Worm (Caenorhabditis elegans): ENCODE measurements around the gene gbh-2.
A peak's percentile ranks its signal among the peaks of the same experiment; 100 is the strongest.

Gene gbh-2

ce11 chrII:8456681-8457389, 28.8 kb upstream of the gbh-2 start:
- TF ChIP-seq ham-2 (GFP tag; optimal IDR thresholded peaks at IDR 0.05) (no peak), lin-13 (tag; optimal IDR thresholded peaks at IDR 0.05) (peak; percentile 0), sptf-1 (tag; optimal IDR thresholded peaks at IDR 0.05) (no peak), hlh-1 (tag; optimal IDR thresholded peaks at IDR 0.05) (peak; percentile 1)

ce11 chrII:8457438-8457837, 28.2 kb upstream of the gbh-2 start, which contains the start of gene zyg-9:
zyg-9 (plus strand) TSS chrII:8457818.
- TF ChIP-seq nhr-28 (tag; optimal IDR thresholded peaks at IDR 0.05) (no peak), mab-5 (tag; optimal IDR thresholded peaks at IDR 0.05) (no peak), pha-4 (tag; optimal IDR thresholded peaks at IDR 0.05) (no peak), ces-1 (GFP tag; optimal IDR thresholded peaks at IDR 0.05) (no peak), nhr-2 (tag; optimal IDR thresholded peaks at IDR 0.05) (no peak), unc-62 (GFP tag; optimal IDR thresholded peaks at IDR 0.05) (no peak), M03D4.4 (tag; optimal IDR thresholded peaks at IDR 0.05) (no peak), blmp-1 (tag; optimal IDR thresholded peaks at IDR 0.05) (no peak), hlh-1 (tag; optimal IDR thresholded peaks at IDR 0.05) (no peak), lin-13 (tag; optimal IDR thresholded peaks at IDR 0.05) (no peak), mep-1 (tag; optimal IDR thresholded peaks at IDR 0.05) (no peak), flh-1 (GFP tag; optimal IDR thresholded peaks at IDR 0.05) (no peak)

ce11 chrII:8464448-8464898, 21.2 kb upstream of the gbh-2 start, which contains the start of gene fars-3:
fars-3 (plus strand) TSS chrII:8464848.
- no peak for TF ChIP-seq hlh-1 (tag; optimal IDR thresholded peaks at IDR 0.05)
- TF ChIP-seq nhr-28 (tag; optimal IDR thresholded peaks at IDR 0.05): no peak
- TF ChIP-seq pha-4 (tag; optimal IDR thresholded peaks at IDR 0.05): peak; percentile 47
- no peak for TF ChIP-seq mab-5 (tag; optimal IDR thresholded peaks at IDR 0.05)
- TF ChIP-seq cnd-1 (tag; optimal IDR thresholded peaks at IDR 0.05): no peak
- no peak for TF ChIP-seq lin-32 (GFP tag; optimal IDR thresholded peaks at IDR 0.05)
- peak; percentile 93 for TF ChIP-seq unc-120 (tag; optimal IDR thresholded peaks at IDR 0.05; ENCODE audit: poor library complexity, severe bottlenecking)
- no peak for TF ChIP-seq unc-39 (tag; optimal IDR thresholded peaks at IDR 0.05)
- TF ChIP-seq ceh-83 (GFP tag; optimal IDR thresholded peaks at IDR 0.05): no peak
- TF ChIP-seq ztf-11 (tag; optimal IDR thresholded peaks at IDR 0.05): no peak
- peak; percentile 24 for TF ChIP-seq lsy-2 (tag; optimal IDR thresholded peaks at IDR 0.05)
- no peak for TF ChIP-seq ceh-39 (tag; optimal IDR thresholded peaks at IDR 0.05)
- no peak for TF ChIP-seq mls-2 (tag; optimal IDR thresholded peaks at IDR 0.05)
- TF ChIP-seq ces-1 (GFP tag; optimal IDR thresholded peaks at IDR 0.05): peak; percentile 93
- TF ChIP-seq unc-62 (GFP tag; optimal IDR thresholded peaks at IDR 0.05): no peak
- no peak for TF ChIP-seq mep-1 (tag; optimal IDR thresholded peaks at IDR 0.05)
- TF ChIP-seq nhr-12 (tag; optimal IDR thresholded peaks at IDR 0.05): no peak
- TF ChIP-seq zip-8 (tag; optimal IDR thresholded peaks at IDR 0.05): no peak
- no peak for TF ChIP-seq drap-1 (GFP tag; optimal IDR thresholded peaks at IDR 0.05)
- no peak for TF ChIP-seq nhr-76 (tag; optimal IDR thresholded peaks at IDR 0.05)
- no peak for TF ChIP-seq nhr-237 (tag; optimal IDR thresholded peaks at IDR 0.05)

ce11 chrII:8466874-8467273, 18.8 kb upstream of the gbh-2 start, which contains the start of gene F22B5.10:
F22B5.10 (plus strand) TSS chrII:8467174.
- no peak for TF ChIP-seq zip-8 (tag; optimal IDR thresholded peaks at IDR 0.05)
- TF ChIP-seq ceh-83 (GFP tag; optimal IDR thresholded peaks at IDR 0.05): peak; percentile 32

DNA sequence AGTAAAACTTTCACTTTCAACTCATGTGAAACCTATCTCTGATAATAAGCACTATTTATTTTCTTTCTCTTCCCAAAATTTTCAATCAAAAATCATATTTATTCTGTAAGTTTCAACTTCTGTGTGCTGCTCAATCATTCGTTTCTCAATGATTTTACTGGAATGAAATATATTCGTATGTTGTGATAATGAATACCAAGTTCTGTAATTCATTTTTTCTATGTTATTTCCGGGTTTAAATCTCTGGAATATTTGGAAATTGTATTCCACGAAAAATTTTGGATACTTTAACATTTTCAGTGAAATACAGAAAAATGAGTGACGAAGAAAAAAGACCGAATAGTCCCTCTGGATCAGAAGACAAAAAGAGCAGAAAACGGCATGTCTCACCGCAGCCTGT, 17.9 kb upstream of the gbh-2 start, which contains the start of gene M05D6.2:
Gene M05D6.2 (plus strand): TSS at position 301 of the 400 bp plus-strand sequence.
- TF ChIP-seq bed-3 (GFP tag; optimal IDR thresholded peaks at IDR 0.05) (no peak), unc-62 (GFP tag; optimal IDR thresholded peaks at IDR 0.05) (no peak), nhr-237 (tag; optimal IDR thresholded peaks at IDR 0.05) (no peak), ham-2 (GFP tag; optimal IDR thresholded peaks at IDR 0.05) (no peak), hlh-1 (tag; optimal IDR thresholded peaks at IDR 0.05) (no peak), mab-5 (tag; optimal IDR thresholded peaks at IDR 0.05) (no peak), pha-4 (tag; optimal IDR thresholded peaks at IDR 0.05) (no peak), unc-39 (tag; optimal IDR thresholded peaks at IDR 0.05) (no peak), drap-1 (GFP tag; optimal IDR thresholded peaks at IDR 0.05) (no peak), lin-32 (GFP tag; optimal IDR thresholded peaks at IDR 0.05) (no peak), lsy-2 (tag; optimal IDR thresholded peaks at IDR 0.05) (no peak), blmp-1 (tag; optimal IDR thresholded peaks at IDR 0.05) (no peak), elt-1 (tag; optimal IDR thresholded peaks at IDR 0.05; ENCODE audit: borderline replicate concordance, insufficient read depth) (no peak), mep-1 (tag; optimal IDR thresholded peaks at IDR 0.05) (no peak), nhr-12 (tag; optimal IDR thresholded peaks at IDR 0.05) (no peak), sem-2 (GFP tag; optimal IDR thresholded peaks at IDR 0.05) (no peak), zip-8 (tag; optimal IDR thresholded peaks at IDR 0.05) (no peak), elt-3 (tag; optimal IDR thresholded peaks at IDR 0.05) (no peak)
